Worm (Caenorhabditis elegans) whole organism, L2 larva: ENCODE data around the gene C10A4.4.
A peak's percentile ranks its signal among the peaks of the same experiment; 100 is the strongest.

ENCODE experiments used
- C34F6.9 ChIP-seq: fragments of 150-350 bp; optimal IDR thresholded peaks from 2 replicates; lab custom pipeline; 2014; ENCODE audit warnings: missing biosample characterization, missing genetic modification characterization
- F13H6.1 ChIP-seq: sonication (generic microtip); optimal IDR thresholded peaks from 2 replicates; lab custom pipeline; 2016; ENCODE audit warnings: missing genetic modification characterization, missing compliant biosample characterization
- Y55F3AM.14 ChIP-seq: fragments of 200-800 bp; sonication (Bioruptor generic); optimal IDR thresholded peaks from 2 replicates; lab custom pipeline; 2018; ENCODE audit warnings: mild to moderate bottlenecking, missing genetic modification characterization, missing compliant biosample characterization
- ZK546.5 ChIP-seq: sonication (generic microtip); optimal IDR thresholded peaks from 2 replicates; lab custom pipeline; 2017; ENCODE audit warnings: missing biosample characterization, missing genetic modification characterization
- alr-1 ChIP-seq: fragments of 150-350 bp; optimal IDR thresholded peaks from 2 replicates; lab custom pipeline; 2014; ENCODE audit warnings: missing biosample characterization, missing genetic modification characterization
- aly-2 ChIP-seq: fragments of 150-350 bp; optimal IDR thresholded peaks from 2 replicates; lab custom pipeline; 2014; ENCODE audit warnings: missing biosample characterization, missing genetic modification characterization
- blmp-1 ChIP-seq: sonication (generic microtip); optimal IDR thresholded peaks from 2 replicates; lab custom pipeline; 2017; ENCODE audit warnings: missing genetic modification characterization, mild to moderate bottlenecking, missing compliant biosample characterization, antibody characterized with exemption, moderate library complexity; ENCODE audit not compliant: insufficient read depth
- ceh-82 ChIP-seq: fragments of 150-350 bp; optimal IDR thresholded peaks from 2 replicates; lab custom pipeline; 2014; ENCODE audit warnings: missing biosample characterization, missing genetic modification characterization
- dmd-4 ChIP-seq: sonication (generic microtip); optimal IDR thresholded peaks from 2 replicates; lab custom pipeline; 2017; ENCODE audit warnings: missing biosample characterization, missing genetic modification characterization
- egl-27 ChIP-seq: sonication (generic microtip); optimal IDR thresholded peaks from 3 replicates; lab custom pipeline; 2017; ENCODE audit warnings: missing biosample characterization, missing genetic modification reagents, missing genetic modification characterization
- elt-1 ChIP-seq: fragments of 150-350 bp; optimal IDR thresholded peaks from 2 replicates; lab custom pipeline; 2014; ENCODE audit warnings: missing biosample characterization, missing genetic modification characterization
- elt-3 ChIP-seq: sonication (generic microtip); optimal IDR thresholded peaks from 2 replicates; lab custom pipeline; 2017; ENCODE audit warnings: missing biosample characterization, missing genetic modification characterization
- fos-1 ChIP-seq: fragments of 150-350 bp; optimal IDR thresholded peaks from 2 replicates; lab custom pipeline; 2014; ENCODE audit warnings: missing biosample characterization, missing genetic modification characterization
- gmeb-1 ChIP-seq: fragments of 150-350 bp; optimal IDR thresholded peaks from 2 replicates; lab custom pipeline; 2014; ENCODE audit warnings: missing biosample characterization, missing genetic modification characterization
- lin-11 ChIP-seq: fragments of 150-350 bp; sonication (generic microtip); optimal IDR thresholded peaks from 2 replicates; lab custom pipeline; 2014; ENCODE audit warnings: missing biosample characterization, missing genetic modification characterization, inconsistent platforms, mixed read lengths
- lin-39 ChIP-seq: fragments of 150-350 bp; optimal IDR thresholded peaks from 2 replicates; lab custom pipeline; 2014; ENCODE audit warnings: missing biosample characterization, missing genetic modification reagents, missing genetic modification characterization
- mbf-1 ChIP-seq: sonication (generic microtip); optimal IDR thresholded peaks from 2 replicates; lab custom pipeline; 2017; ENCODE audit warnings: missing biosample characterization, missing genetic modification characterization
- mdl-1 ChIP-seq, 2 experiments: fragments of 150-350 bp in 1 of 2; sonication (generic microtip) in 1 of 2; optimal IDR thresholded peaks; 2 replicates each; lab custom pipeline; 2017; ENCODE audit warnings: missing biosample characterization in 2 of 2, missing genetic modification characterization in 2 of 2
- nhr-10 ChIP-seq: sonication (generic microtip); optimal IDR thresholded peaks from 2 replicates; lab custom pipeline; 2017; ENCODE audit warnings: missing biosample characterization, missing genetic modification characterization
- nhr-11 ChIP-seq: fragments of 150-350 bp; optimal IDR thresholded peaks from 2 replicates; lab custom pipeline; 2014; ENCODE audit warnings: missing biosample characterization, missing genetic modification characterization
- nhr-12 ChIP-seq: fragments of 150-350 bp; optimal IDR thresholded peaks from 2 replicates; lab custom pipeline; 2014; ENCODE audit warnings: missing biosample characterization, missing genetic modification characterization
- nhr-129 ChIP-seq: fragments of 150-350 bp; optimal IDR thresholded peaks from 2 replicates; lab custom pipeline; 2014; ENCODE audit warnings: missing biosample characterization, missing genetic modification characterization
- nhr-21 ChIP-seq: fragments of 150-350 bp; optimal IDR thresholded peaks from 2 replicates; lab custom pipeline; 2014; ENCODE audit warnings: missing biosample characterization, missing genetic modification characterization
- nhr-23 ChIP-seq: fragments of 150-350 bp; optimal IDR thresholded peaks from 2 replicates; lab custom pipeline; 2014; ENCODE audit warnings: missing biosample characterization, missing genetic modification reagents, missing genetic modification characterization
- nhr-237 ChIP-seq: fragments of 150-350 bp; optimal IDR thresholded peaks from 2 replicates; lab custom pipeline; 2014; ENCODE audit warnings: missing biosample characterization, missing genetic modification characterization
- nhr-25 ChIP-seq: fragments of 150-350 bp; sonication (generic microtip); optimal IDR thresholded peaks from 3 replicates; lab custom pipeline; 2014; ENCODE audit warnings: missing biosample characterization, missing genetic modification characterization
- nhr-6 ChIP-seq: fragments of 150-350 bp; optimal IDR thresholded peaks from 2 replicates; lab custom pipeline; 2014; ENCODE audit warnings: missing biosample characterization, missing genetic modification characterization
- peb-1 ChIP-seq: fragments of 150-350 bp; optimal IDR thresholded peaks from 2 replicates; lab custom pipeline; 2014; ENCODE audit warnings: missing biosample characterization, missing genetic modification characterization
- sem-4 ChIP-seq: fragments of 150-350 bp; optimal IDR thresholded peaks from 2 replicates; lab custom pipeline; 2014; ENCODE audit warnings: missing biosample characterization, missing genetic modification reagents, missing genetic modification characterization
- skn-1 ChIP-seq: sonication (generic microtip); optimal IDR thresholded peaks from 2 replicates; lab custom pipeline; 2017; ENCODE audit warnings: missing biosample characterization, missing genetic modification characterization
- sma-3 ChIP-seq: sonication (generic microtip); optimal IDR thresholded peaks from 2 replicates; lab custom pipeline; 2016; ENCODE audit warnings: missing genetic modification reagents, missing genetic modification characterization, missing compliant biosample characterization
- sma-9 ChIP-seq, 2 experiments: fragments of 150-350 bp in 1 of 2; sonication (generic microtip) in 1 of 2; optimal IDR thresholded peaks; 2 replicates each; lab custom pipeline; 2014 to 2016; ENCODE audit warnings: missing genetic modification characterization in 2 of 2, mild to moderate bottlenecking in 1 of 2, missing biosample characterization in 1 of 2, missing compliant biosample characterization in 1 of 2, missing genetic modification reagents in 1 of 2, moderate library complexity in 1 of 2
- snpc-4 ChIP-seq: fragments of 150-350 bp; optimal IDR thresholded peaks from 2 replicates; lab custom pipeline; 2014; ENCODE audit warnings: missing biosample characterization, missing genetic modification characterization
- unc-39 ChIP-seq: fragments of 150-350 bp; optimal IDR thresholded peaks from 2 replicates; lab custom pipeline; 2014; ENCODE audit warnings: missing biosample characterization, missing genetic modification characterization
- ztf-1 ChIP-seq: fragments of 200-800 bp; sonication (Bioruptor generic); conservative IDR thresholded peaks from 2 replicates; pipeline ENCODE4 v1.3.6; 2022; ENCODE audit warnings: missing genetic modification characterization, missing compliant biosample characterization
- ztf-11 ChIP-seq: sonication (generic microtip); optimal IDR thresholded peaks from 2 replicates; lab custom pipeline; 2017; ENCODE audit warnings: missing biosample characterization, missing genetic modification characterization

Gene C10A4.4

DNA sequence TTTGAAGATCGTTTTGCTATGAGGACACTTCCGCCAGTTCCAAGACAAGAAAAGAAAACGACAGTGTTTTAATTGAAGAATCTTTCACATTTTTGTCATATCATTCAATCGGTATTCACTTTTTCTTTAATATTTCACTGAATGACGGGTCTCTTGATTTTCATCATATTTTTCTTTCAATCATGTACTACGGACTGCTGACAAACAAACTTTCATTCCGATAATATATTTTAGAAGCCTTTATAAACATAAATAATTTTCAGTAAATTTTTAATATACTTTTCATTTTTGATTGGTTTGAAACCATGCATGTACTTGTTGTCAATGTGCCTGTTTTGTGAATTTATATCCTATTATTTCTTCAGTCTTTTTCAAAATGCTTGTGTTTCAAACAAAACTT, 32.4 kb downstream of the C10A4.4 start, which contains the start of gene clc-5:
clc-5 (plus strand) TSS at position 301 of the 400 bp plus-strand sequence.
- TF ChIP-seq sma-3 (GFP tag; lab: Kevin White, UChicago) (no peak), gmeb-1 (tag; lab: Kevin White, UChicago) (no peak), lin-39 (tag; lab: Kevin White, UChicago) (no peak), ceh-82 (no peak), ZK546.5 (tag; lab: Kevin White, UChicago) (no peak), nhr-11 (tag; lab: Kevin White, UChicago) (no peak), F13H6.1 (tag; lab: Kevin White, UChicago) (no peak), fos-1 (tag; lab: Kevin White, UChicago) (no peak), nhr-23 (tag; lab: Kevin White, UChicago) (no peak), elt-3 (tag; lab: Kevin White, UChicago) (no peak), elt-1 (no peak), unc-39 (no peak), skn-1 (tag; lab: Kevin White, UChicago) (no peak), sma-9 (GFP tag; optimal IDR thresholded peaks at IDR 0.05; lab: Kevin White, UChicago) (no peak), sma-9 (tag; optimal IDR thresholded peaks at IDR 0.05; lab: Kevin White, UChicago) (no peak), mdl-1 (tag; optimal IDR thresholded peaks at IDR 0.05; lab: Kevin White, UChicago) (no peak), mbf-1 (tag; lab: Kevin White, UChicago) (no peak), nhr-12 (tag; lab: Kevin White, UChicago) (no peak)
- TF ChIP-seq, all 48 proteins: peak for 0

DNA sequence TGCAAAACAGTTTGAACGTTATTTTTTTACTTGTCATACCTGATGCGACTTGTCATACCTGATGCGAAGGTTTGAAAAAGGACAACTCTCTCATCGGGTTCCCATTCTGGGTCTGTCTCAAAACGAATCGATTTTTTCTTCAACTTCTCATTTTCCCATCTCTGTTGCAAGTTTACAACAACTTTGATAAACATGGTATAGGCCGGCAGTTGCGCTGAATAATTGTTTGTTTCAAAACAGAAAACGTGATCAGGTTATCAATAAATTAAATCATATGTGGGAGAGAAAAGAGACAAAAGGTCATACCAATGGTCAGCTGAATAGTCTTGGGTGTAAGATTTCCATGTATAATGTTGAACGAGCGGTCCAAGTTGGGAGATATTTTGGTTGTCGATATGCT, 36.0 kb downstream of the C10A4.4 start:
- TF ChIP-seq nhr-21 (no peak), aly-2 (tag; lab: Kevin White, UChicago) (no peak), nhr-237 (tag; lab: Kevin White, UChicago) (no peak), nhr-10 (tag; lab: Kevin White, UChicago) (no peak), ztf-11 (tag; lab: Kevin White, UChicago) (no peak), elt-1 (no peak), fos-1 (tag; lab: Kevin White, UChicago) (no peak), C34F6.9 (no peak), blmp-1 (tag; lab: Kevin White, UChicago) (no peak), elt-3 (tag; lab: Kevin White, UChicago) (no peak), egl-27 (tag; lab: Kevin White, UChicago) (no peak), lin-11 (no peak), Y55F3AM.14 (GFP tag; lab: Kevin White, UChicago) (no peak), sma-3 (GFP tag; lab: Kevin White, UChicago) (peak; percentile 6), sma-9 (GFP tag; optimal IDR thresholded peaks at IDR 0.05; lab: Kevin White, UChicago) (peak; percentile 31), sma-9 (tag; optimal IDR thresholded peaks at IDR 0.05; lab: Kevin White, UChicago) (no peak), nhr-23 (tag; lab: Kevin White, UChicago) (no peak), mbf-1 (tag; lab: Kevin White, UChicago) (no peak), nhr-129 (peak; percentile 15), nhr-25 (tag; lab: Kevin White, UChicago) (peak; percentile 64), dmd-4 (tag; lab: Kevin White, UChicago) (no peak), nhr-12 (tag; lab: Kevin White, UChicago) (no peak), alr-1 (tag; lab: Kevin White, UChicago) (no peak), snpc-4 (tag; lab: Kevin White, UChicago) (no peak)

ce11 chrX:7437949-7438348, 37.1 kb downstream of the C10A4.4 start, which contains the start of gene C01C10.2:
Gene C01C10.2, minus strand, starts transcription at chrX:7438118.
- TF ChIP-seq sem-4 (tag; lab: Kevin White, UChicago) (peak; percentile 31), nhr-25 (tag; lab: Kevin White, UChicago) (peak; percentile 45), skn-1 (tag; lab: Kevin White, UChicago) (no peak), nhr-12 (tag; lab: Kevin White, UChicago) (no peak), dmd-4 (tag; lab: Kevin White, UChicago) (no peak), ztf-1 (GFP tag; lab: Robert Waterston, UW) (no peak), nhr-11 (tag; lab: Kevin White, UChicago) (no peak), nhr-6 (tag; lab: Kevin White, UChicago) (no peak), sma-3 (GFP tag; lab: Kevin White, UChicago) (peak; percentile 32)

DNA sequence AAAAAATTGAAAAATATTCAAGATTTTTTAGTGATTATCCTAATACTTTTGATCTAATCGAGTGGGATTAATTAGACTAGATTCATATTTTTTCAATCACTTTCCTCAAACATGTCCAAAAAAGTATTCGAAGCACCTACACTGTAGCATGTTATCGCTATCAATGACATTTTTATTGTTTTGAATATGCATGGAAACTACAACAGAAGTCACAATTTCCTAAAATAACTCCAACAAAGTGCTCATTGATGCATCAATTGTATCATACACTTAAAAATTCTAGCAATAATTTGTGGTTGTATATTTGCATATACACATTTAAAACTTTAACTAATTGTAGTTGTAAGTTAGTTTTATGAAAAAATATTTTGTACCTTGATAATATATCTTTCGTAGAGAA, 39.2 kb downstream of the C10A4.4 start:
- TF ChIP-seq fos-1 (tag; lab: Kevin White, UChicago) = peak; percentile 0
- no peak for TF ChIP-seq peb-1
- no peak for TF ChIP-seq blmp-1 (tag; lab: Kevin White, UChicago)
- TF ChIP-seq, all 48 proteins: peak for 1
